Worm (Caenorhabditis elegans): ENCODE results near the gene hmit-1.3.

hmit-1.3 gene

ce11 chrIII:3560235-3560634 lies 40.8 kb upstream of the hmit-1.3 start (continued):
- no peak for TF ChIP-seq nhr-120 (GFP tag; IDR thresholded peaks at IDR 0.05)

- TF ChIP-seq ceh-40 (GFP tag; IDR thresholded peaks at IDR 0.05): no peak
- no peak for TF ChIP-seq snpc-1.3 (tag; optimal IDR thresholded peaks at IDR 0.05; ENCODE audit: insufficient read depth)
- TF ChIP-seq snpc-4 (GFP tag; optimal IDR thresholded peaks at IDR 0.05): no peak
- no peak for TF ChIP-seq snpc-4 (tag; optimal IDR thresholded peaks at IDR 0.05)
- TF ChIP-seq dpff-1 (tag; optimal IDR thresholded peaks at IDR 0.05): no peak
- TF ChIP-seq attf-6 (GFP tag; IDR thresholded peaks at IDR 0.05): no peak
- TF ChIP-seq lsy-27 (tag; optimal IDR thresholded peaks at IDR 0.05; ENCODE audit: borderline replicate concordance, insufficient read depth): no peak
- no peak for TF ChIP-seq Y67H2A.10 (GFP tag; conservative IDR thresholded peaks at IDR 0.05)
- no peak for TF ChIP-seq ekl-4 (GFP tag; IDR thresholded peaks at IDR 0.05)
- TF ChIP-seq madf-3 (GFP tag; IDR thresholded peaks at IDR 0.05): no peak
- TF ChIP-seq ceh-79 (tag; optimal IDR thresholded peaks at IDR 0.05): no peak
- no peak for TF ChIP-seq egl-44 (GFP tag; IDR thresholded peaks at IDR 0.05)
- TF ChIP-seq pbrm-1 (GFP tag; IDR thresholded peaks at IDR 0.05): no peak
Measured at ce11 chrIII:3553349-3553748, 33.9 kb upstream of the hmit-1.3 start, which contains the start of gene C54C6.4. C54C6.4 (plus strand) TSS chrIII:3553649.

DNA sequence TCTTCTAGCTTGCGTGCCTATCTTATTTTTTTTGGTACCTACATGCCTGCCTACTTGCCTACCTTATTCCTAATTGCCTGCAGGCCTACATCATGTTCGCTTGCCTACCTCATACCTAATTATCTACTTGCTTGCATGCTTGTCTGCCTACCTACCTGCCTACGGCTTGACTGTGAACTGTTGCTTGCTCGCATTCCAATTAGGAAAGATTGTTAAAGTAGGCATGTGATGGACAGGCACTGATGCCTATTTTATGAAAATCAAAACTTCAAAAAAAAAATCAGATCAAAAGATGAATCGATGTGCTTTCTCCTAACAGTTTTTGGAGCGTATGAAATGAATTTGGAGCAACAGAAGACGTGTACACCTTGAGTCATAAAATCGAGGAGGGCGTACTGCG lies 31.0 kb upstream of the hmit-1.3 start:
- TF ChIP-seq hrde-1 (tag; optimal IDR thresholded peaks at IDR 0.05; ENCODE audit: borderline replicate concordance): no peak
- no peak for TF ChIP-seq madf-10 (tag; optimal IDR thresholded peaks at IDR 0.05)
- TF ChIP-seq F55B11.4 (tag; optimal IDR thresholded peaks at IDR 0.05; ENCODE audit: borderline replicate concordance, insufficient read depth): no peak
- TF ChIP-seq zfh-2 (GFP tag; conservative IDR thresholded peaks at IDR 0.05): no peak

DNA sequence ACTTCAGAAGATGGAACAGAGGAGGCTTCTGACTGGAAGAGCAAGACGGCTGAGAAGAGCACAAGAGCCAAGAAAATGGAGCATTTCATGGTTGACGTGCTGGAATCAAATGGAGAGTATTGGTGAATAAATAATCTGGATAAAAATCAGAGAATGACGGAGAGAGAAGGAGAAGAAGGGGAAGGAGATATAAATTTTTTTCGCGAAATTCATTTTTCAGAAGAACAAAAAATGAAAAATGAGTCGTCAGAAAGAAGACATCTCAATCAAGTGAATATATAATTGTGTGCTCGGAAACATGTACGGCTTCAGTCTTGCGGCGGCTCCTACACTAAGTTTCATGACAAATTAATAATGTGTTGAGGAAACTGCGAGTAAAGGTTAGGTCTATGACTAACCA lies 30.3 kb upstream of the hmit-1.3 start, which contains the start of gene C54C6.5:
Gene C54C6.5 (minus strand): TSS at position 101 of the 400 bp plus-strand sequence.
- TF ChIP-seq repo-1 (tag; optimal IDR thresholded peaks at IDR 0.05) (no peak), lir-1 (GFP tag; conservative IDR thresholded peaks at IDR 0.05) (no peak), aptf-2 (GFP tag; conservative IDR thresholded peaks at IDR 0.05) (no peak), nfyb-1 (GFP tag; IDR thresholded peaks at IDR 0.05) (no peak), Y53G8AR.9 (GFP tag; conservative IDR thresholded peaks at IDR 0.05) (no peak), ekl-4 (GFP tag; IDR thresholded peaks at IDR 0.05) (no peak), B0261.1 (tag; optimal IDR thresholded peaks at IDR 0.05) (no peak), zim-3 (tag; optimal IDR thresholded peaks at IDR 0.05) (no peak), lag-1 (GFP tag; IDR thresholded peaks at IDR 0.05) (no peak), F22D6.2 (tag; optimal IDR thresholded peaks at IDR 0.05) (no peak), hlh-12 (tag; optimal IDR thresholded peaks at IDR 0.05) (no peak), ceh-58 (GFP tag; IDR thresholded peaks at IDR 0.05) (no peak), ceh-40 (GFP tag; IDR thresholded peaks at IDR 0.05) (no peak), F39B2.1 (GFP tag; IDR thresholded peaks at IDR 0.05) (no peak), C17E4.6 (GFP tag; IDR thresholded peaks at IDR 0.05) (no peak), him-1 (tag; optimal IDR thresholded peaks at IDR 0.05) (no peak)

ce11 chrIII:3548017-3548416 lies 28.6 kb upstream of the hmit-1.3 start, which contains the start of gene C54C6.11:
C54C6.11 (plus strand) TSS chrIII:3548317.
- TF ChIP-seq cebp-1 (GFP tag; IDR thresholded peaks at IDR 0.05): no peak
- TF ChIP-seq cebp-1 (tag; optimal IDR thresholded peaks at IDR 0.05): no peak
- TF ChIP-seq egl-44 (GFP tag; IDR thresholded peaks at IDR 0.05): no peak
- no peak for TF ChIP-seq Y67H2A.10 (GFP tag; conservative IDR thresholded peaks at IDR 0.05)
- no peak for TF ChIP-seq egrh-3 (GFP tag; IDR thresholded peaks at IDR 0.05)
- TF ChIP-seq mel-28 (tag; optimal IDR thresholded peaks at IDR 0.05; ENCODE audit: borderline replicate concordance): no peak
- TF ChIP-seq ztf-6 (GFP tag; IDR thresholded peaks at IDR 0.05): no peak
- no peak for TF ChIP-seq die-1 (tag; optimal IDR thresholded peaks at IDR 0.05)
